Worm (Caenorhabditis elegans) whole organism, young adult: Measurements from ENCODE around the gene Y7A5A.13.

Experiments used
- B0261.1 ChIP-seq: sonication (generic microtip); optimal IDR thresholded peaks from 2 replicates; lab custom pipeline; 2016; ENCODE audit warnings: mild to moderate bottlenecking, missing genetic modification characterization, moderate library complexity, missing compliant biosample characterization
- B0336.3 ChIP-seq: fragments of 200-800 bp; sonication (Bioruptor generic); IDR thresholded peaks from 2 replicates; pipeline ENCODE4 v1.3.6; 2022; ENCODE audit warnings: missing genetic modification characterization, missing compliant biosample characterization
- C06A6.2 ChIP-seq: fragments of 200-800 bp; sonication (Bioruptor generic); conservative IDR thresholded peaks from 2 replicates; pipeline ENCODE4 v1.3.6; 2022; ENCODE audit warnings: missing genetic modification characterization, missing compliant biosample characterization
- F39B2.1 ChIP-seq: fragments of 200-800 bp; sonication (Bioruptor generic); IDR thresholded peaks from 2 replicates; pipeline ENCODE4 v1.3.6; 2022; ENCODE audit warnings: missing genetic modification reagents, missing genetic modification characterization, missing compliant biosample characterization
- F52B5.7 ChIP-seq: sonication (generic microtip); optimal IDR thresholded peaks from 2 replicates; lab custom pipeline; 2016; ENCODE audit warnings: mild to moderate bottlenecking, missing genetic modification characterization, missing compliant biosample characterization
- K11D2.4 ChIP-seq: fragments of 200-800 bp; sonication (Bioruptor generic); IDR thresholded peaks from 2 replicates; pipeline ENCODE4 v1.3.6; 2022; ENCODE audit warnings: missing genetic modification reagents, missing genetic modification characterization, missing compliant biosample characterization
- T26A5.8 ChIP-seq: sonication (generic microtip); optimal IDR thresholded peaks from 2 replicates; lab custom pipeline; 2016; ENCODE audit warnings: missing genetic modification characterization, missing compliant biosample characterization
- Y95B8A.8 ChIP-seq: fragments of 200-800 bp; sonication (Bioruptor generic); IDR thresholded peaks from 2 replicates; pipeline ENCODE4 v1.3.6; 2022; ENCODE audit warnings: missing genetic modification reagents, missing genetic modification characterization, missing compliant biosample characterization
- atf-7 ChIP-seq: sonication (generic microtip); optimal IDR thresholded peaks from 2 replicates; lab custom pipeline; 2017; ENCODE audit warnings: mild to moderate bottlenecking, missing genetic modification characterization, missing compliant biosample characterization
- bed-1 ChIP-seq: fragments of 200-800 bp; sonication (Bioruptor generic); IDR thresholded peaks from 2 replicates; pipeline ENCODE4 v1.3.6; 2022; ENCODE audit warnings: missing genetic modification reagents, missing genetic modification characterization, missing compliant biosample characterization
- bed-2 ChIP-seq: fragments of 200-800 bp; sonication (Bioruptor generic); IDR thresholded peaks from 2 replicates; pipeline ENCODE4 v1.3.6; 2022; ENCODE audit warnings: missing genetic modification reagents, missing genetic modification characterization, missing compliant biosample characterization
- cebp-1 ChIP-seq, 2 experiments: fragments of 200-800 bp in 1 of 2; sonication (Bioruptor generic) in 1 of 2; sonication (generic microtip) in 1 of 2; IDR thresholded peaks in 1 of 2; optimal IDR thresholded peaks in 1 of 2; 2 replicates each; pipeline versions ENCODE4 v1.3.6 to Lab custom; 2017 to 2022; ENCODE audit warnings: missing compliant biosample characterization in 2 of 2, missing genetic modification characterization in 2 of 2, mild to moderate bottlenecking in 1 of 2, missing genetic modification reagents in 1 of 2, moderate library complexity in 1 of 2
- ceh-27 ChIP-seq: fragments of 200-800 bp; sonication (Bioruptor generic); optimal IDR thresholded peaks from 2 replicates; lab custom pipeline; 2018; ENCODE audit warnings: mild to moderate bottlenecking, missing genetic modification characterization, moderate library complexity, missing compliant biosample characterization
- ceh-79 ChIP-seq: sonication (generic microtip); optimal IDR thresholded peaks from 2 replicates; lab custom pipeline; 2017; ENCODE audit warnings: mild to moderate bottlenecking, missing genetic modification characterization, missing compliant biosample characterization
- dpl-1 ChIP-seq: fragments of 150-350 bp; optimal IDR thresholded peaks from 2 replicates; lab custom pipeline; 2014; ENCODE audit warnings: missing biosample characterization, missing genetic modification reagents, missing genetic modification characterization
- hlh-26 ChIP-seq: fragments of 200-800 bp; sonication (Bioruptor generic); conservative IDR thresholded peaks from 2 replicates; pipeline ENCODE4 v1.3.6; 2022; ENCODE audit warnings: missing genetic modification reagents, missing genetic modification characterization, missing compliant biosample characterization
- hmg-1.2 ChIP-seq: fragments of 200-800 bp; sonication (Bioruptor generic); IDR thresholded peaks from 2 replicates; pipeline ENCODE4 v1.3.6; 2022; ENCODE audit warnings: missing genetic modification reagents, missing genetic modification characterization, missing compliant biosample characterization
- hrde-1 ChIP-seq: sonication (generic microtip); optimal IDR thresholded peaks from 2 replicates; lab custom pipeline; 2016; ENCODE audit warnings: missing genetic modification characterization, mild to moderate bottlenecking, missing compliant biosample characterization, moderate library complexity, missing genotype, missing genetic modification reagents, borderline replicate concordance
- hsf-1 ChIP-seq: fragments of 200-800 bp; sonication (Bioruptor generic); IDR thresholded peaks from 2 replicates; pipeline ENCODE4 v1.3.6; 2022; ENCODE audit warnings: missing genetic modification reagents, missing genetic modification characterization, missing compliant biosample characterization
- lag-1 ChIP-seq: fragments of 200-800 bp; sonication (Bioruptor generic); IDR thresholded peaks from 2 replicates; pipeline ENCODE4 v1.3.6; 2022; ENCODE audit warnings: missing genetic modification reagents, missing genetic modification characterization, missing compliant biosample characterization
- lin-35 ChIP-seq, 3 experiments: fragments of 150-350 bp in 2 of 3; sonication (generic microtip) in 1 of 3; optimal IDR thresholded peaks; 2 replicates each; lab custom pipeline; 2014 to 2018; ENCODE audit warnings: missing biosample characterization in 3 of 3, missing genetic modification characterization in 3 of 3, missing genetic modification reagents in 3 of 3
- lsl-1 ChIP-seq: fragments of 200-800 bp; sonication (Bioruptor generic); optimal IDR thresholded peaks from 2 replicates; lab custom pipeline; 2018; ENCODE audit warnings: mild to moderate bottlenecking, missing genetic modification characterization, moderate library complexity, missing compliant biosample characterization
- lsy-27 ChIP-seq: sonication (generic microtip); optimal IDR thresholded peaks from 2 replicates; lab custom pipeline; 2017; ENCODE audit warnings: missing genetic modification characterization, mild to moderate bottlenecking, missing compliant biosample characterization, antibody characterized with exemption, missing genotype, borderline replicate concordance; ENCODE audit not compliant: insufficient read depth
- madf-3 ChIP-seq: fragments of 200-800 bp; sonication (Bioruptor generic); IDR thresholded peaks from 2 replicates; pipeline ENCODE4 v1.3.6; 2022; ENCODE audit warnings: missing genetic modification reagents, missing genetic modification characterization, missing compliant biosample characterization
- nfya-1 ChIP-seq: sonication (generic microtip); optimal IDR thresholded peaks from 2 replicates; lab custom pipeline; 2017; ENCODE audit warnings: antibody characterized with exemption, missing compliant biosample characterization, missing genetic modification characterization, borderline replicate concordance; ENCODE audit not compliant: insufficient read depth
- nfyb-1 ChIP-seq: fragments of 200-800 bp; sonication (Bioruptor generic); IDR thresholded peaks from 2 replicates; pipeline ENCODE4 v1.3.6; 2022; ENCODE audit warnings: missing genetic modification reagents, missing genetic modification characterization, missing compliant biosample characterization
- nhr-120 ChIP-seq: fragments of 200-800 bp; sonication (Bioruptor generic); IDR thresholded peaks from 2 replicates; pipeline ENCODE4 v1.3.6; 2022; ENCODE audit warnings: missing genetic modification characterization, missing compliant biosample characterization
- nhr-27 ChIP-seq: fragments of 200-800 bp; sonication (Bioruptor generic); optimal IDR thresholded peaks from 2 replicates; lab custom pipeline; 2018; ENCODE audit warnings: mild to moderate bottlenecking, missing genetic modification characterization, moderate library complexity, missing compliant biosample characterization
- pbrm-1 ChIP-seq: fragments of 200-800 bp; sonication (Bioruptor generic); IDR thresholded peaks from 2 replicates; pipeline ENCODE4 v1.3.6; 2022; ENCODE audit warnings: missing genetic modification reagents, missing genetic modification characterization, missing compliant biosample characterization
- pha-4 ChIP-seq: fragments of 150-350 bp; sonication (generic microtip); optimal IDR thresholded peaks from 2 replicates; lab custom pipeline; 2014; ENCODE audit warnings: missing biosample characterization, missing genetic modification reagents, missing genetic modification characterization
- rec-8 ChIP-seq, 2 experiments: sonication (generic microtip); optimal IDR thresholded peaks; 2 replicates each; lab custom pipeline; 2016; ENCODE audit warnings: mild to moderate bottlenecking in 2 of 2, missing genetic modification characterization in 2 of 2, missing genetic modification reagents in 2 of 2, missing genotype in 2 of 2, missing biosample characterization in 1 of 2, missing compliant biosample characterization in 1 of 2, moderate library complexity in 1 of 2
- sdz-38 ChIP-seq: sonication (generic microtip); optimal IDR thresholded peaks from 2 replicates; lab custom pipeline; 2016; ENCODE audit warnings: missing genotype, missing genetic modification characterization, missing compliant biosample characterization
- snpc-1.3 ChIP-seq: sonication (generic microtip); optimal IDR thresholded peaks from 2 replicates; lab custom pipeline; 2017; ENCODE audit warnings: missing genetic modification characterization, mild to moderate bottlenecking, missing compliant biosample characterization, antibody characterized with exemption, moderate library complexity, missing genotype, missing genetic modification reagents; ENCODE audit not compliant: insufficient read depth
- snpc-4 ChIP-seq, 5 experiments: fragments of 150-350 bp in 1 of 5; sonication (generic microtip) in 4 of 5; optimal IDR thresholded peaks; 2 replicates each; lab custom pipeline; 2014 to 2018; ENCODE audit warnings: missing genetic modification characterization in 5 of 5, missing biosample characterization in 3 of 5, antibody characterized with exemption in 2 of 5, mild to moderate bottlenecking in 2 of 5, missing compliant biosample characterization in 2 of 5, missing genotype in 2 of 5, moderate library complexity in 2 of 5, missing genetic modification reagents in 1 of 5
- sptf-2 ChIP-seq: fragments of 200-800 bp; sonication (Bioruptor generic); optimal IDR thresholded peaks from 2 replicates; lab custom pipeline; 2018; ENCODE audit warnings: mild to moderate bottlenecking, missing genetic modification characterization, missing compliant biosample characterization
- tbx-9 ChIP-seq: sonication (generic microtip); optimal IDR thresholded peaks from 2 replicates; lab custom pipeline; 2016; ENCODE audit warnings: borderline replicate concordance, missing genetic modification characterization, inconsistent platforms, missing compliant biosample characterization
- xnd-1 ChIP-seq: sonication (generic microtip); optimal IDR thresholded peaks from 2 replicates; lab custom pipeline; 2016; ENCODE audit warnings: missing genotype, missing genetic modification reagents, missing genetic modification characterization, missing compliant biosample characterization
- zim-3 ChIP-seq: sonication (generic microtip); optimal IDR thresholded peaks from 2 replicates; lab custom pipeline; 2017; ENCODE audit warnings: mild to moderate bottlenecking, missing genetic modification characterization, moderate library complexity, missing compliant biosample characterization
- ztf-18 ChIP-seq: sonication (generic microtip); optimal IDR thresholded peaks from 2 replicates; lab custom pipeline; 2016; ENCODE audit warnings: missing genotype, mild to moderate bottlenecking, missing genetic modification characterization, missing compliant biosample characterization
- ztf-3 ChIP-seq: fragments of 200-800 bp; sonication (Bioruptor generic); optimal IDR thresholded peaks from 2 replicates; lab custom pipeline; 2018; ENCODE audit warnings: mild to moderate bottlenecking, missing genetic modification characterization, missing compliant biosample characterization
- ztf-6 ChIP-seq: fragments of 200-800 bp; sonication (Bioruptor generic); IDR thresholded peaks from 2 replicates; pipeline ENCODE4 v1.3.6; 2022; ENCODE audit warnings: missing genetic modification reagents, missing genetic modification characterization, missing compliant biosample characterization

Y7A5A.13 gene

ce11 chrX:15724994-15725393, 48.7 kb upstream of the Y7A5A.13 start (continued):
- TF ChIP-seq bed-2 (GFP tag; lab: Robert Waterston, UW) (no peak), B0336.3 (GFP tag; lab: Robert Waterston, UW) (no peak), B0261.1 (tag; lab: Kevin White, UChicago) (no peak), cebp-1 (GFP tag; IDR thresholded peaks at IDR 0.05; lab: Robert Waterston, UW) (no peak), cebp-1 (tag; optimal IDR thresholded peaks at IDR 0.05; lab: Kevin White, UChicago) (no peak), nhr-27 (tag; lab: Kevin White, UChicago) (no peak), hrde-1 (tag; lab: Kevin White, UChicago) (no peak), ceh-79 (tag; lab: Kevin White, UChicago) (no peak), ztf-18 (tag; lab: Kevin White, UChicago) (no peak), madf-3 (GFP tag; lab: Robert Waterston, UW) (no peak), snpc-1.3 (tag; lab: Kevin White, UChicago) (no peak), F39B2.1 (GFP tag; lab: Robert Waterston, UW) (no peak), pha-4 (tag; lab: Kevin White, UChicago) (no peak), rec-8 (tag; optimal IDR thresholded peaks at IDR 0.05; lab: Kevin White, UChicago) (no peak), T26A5.8 (tag; lab: Kevin White, UChicago) (no peak), atf-7 (tag; lab: Kevin White, UChicago) (no peak), snpc-4 (GFP tag; optimal IDR thresholded peaks at IDR 0.05; lab: Kevin White, UChicago) (no peak), snpc-4 (tag; optimal IDR thresholded peaks at IDR 0.05; lab: Kevin White, UChicago) (peak in 1 of 4 experiments; percentile 12), hlh-26 (GFP tag; lab: Robert Waterston, UW) (no peak), C06A6.2 (no peak), ztf-3 (GFP tag; lab: Kevin White, UChicago) (no peak), lsy-27 (no peak), tbx-9 (no peak), lag-1 (no peak), nfyb-1 (no peak)
- TF ChIP-seq, all 124 proteins: peak for 15

ce11 chrX:15725566-15726173, 48.0 kb upstream of the Y7A5A.13 start, which contains the start of gene lin-15B:
lin-15B (plus strand) TSS chrX:15726123.
- TF ChIP-seq tbx-9: no peak
- TF ChIP-seq zim-3 (tag; lab: Kevin White, UChicago): no peak
- TF ChIP-seq lin-35 (GFP tag; optimal IDR thresholded peaks at IDR 0.05; lab: Kevin White, UChicago): no peak
- no peak for TF ChIP-seq F39B2.1 (GFP tag; lab: Robert Waterston, UW)
- TF ChIP-seq F52B5.7 (tag; lab: Kevin White, UChicago): no peak
- peak; percentile 29; the same call in 1 of the 2 replicates for TF ChIP-seq hmg-1.2 (GFP tag; lab: Robert Waterston, UW)
- 0 out of 2 replicates have a peak, but pooled peaks have one; percentile 10 for TF ChIP-seq bed-1 (GFP tag; lab: Robert Waterston, UW)

ce11 chrX:15730342-15730741, 43.3 kb upstream of the Y7A5A.13 start:
- TF ChIP-seq ztf-18 (tag; lab: Kevin White, UChicago): no peak
- no peak for TF ChIP-seq ceh-27 (GFP tag; lab: Kevin White, UChicago)
- TF ChIP-seq pha-4 (tag; lab: Kevin White, UChicago): no peak
- no peak for TF ChIP-seq pbrm-1
- no peak for TF ChIP-seq ztf-6 (GFP tag; lab: Robert Waterston, UW)
- TF ChIP-seq dpl-1 (GFP tag; lab: Kevin White, UChicago): no peak
- TF ChIP-seq lsy-27: no peak
- no peak for TF ChIP-seq nhr-120
- no peak for TF ChIP-seq F39B2.1 (GFP tag; lab: Robert Waterston, UW)
- no peak for TF ChIP-seq nfya-1 (tag; lab: Kevin White, UChicago)
- no peak for TF ChIP-seq hsf-1
- TF ChIP-seq xnd-1 (tag; lab: Kevin White, UChicago): no peak
- no peak for TF ChIP-seq lsl-1 (GFP tag; lab: Kevin White, UChicago)
- no peak for TF ChIP-seq sdz-38 (tag; lab: Kevin White, UChicago)
- no peak for TF ChIP-seq Y95B8A.8 (GFP tag; lab: Robert Waterston, UW)
- no peak for TF ChIP-seq sptf-2 (GFP tag; lab: Kevin White, UChicago)
- no peak for TF ChIP-seq K11D2.4 (GFP tag; lab: Robert Waterston, UW)
- TF ChIP-seq, all 124 proteins: peak for 0
